Fruit fly (Drosophila melanogaster): ENCODE measurements around the gene Hakai.

Hakai gene

DNA sequence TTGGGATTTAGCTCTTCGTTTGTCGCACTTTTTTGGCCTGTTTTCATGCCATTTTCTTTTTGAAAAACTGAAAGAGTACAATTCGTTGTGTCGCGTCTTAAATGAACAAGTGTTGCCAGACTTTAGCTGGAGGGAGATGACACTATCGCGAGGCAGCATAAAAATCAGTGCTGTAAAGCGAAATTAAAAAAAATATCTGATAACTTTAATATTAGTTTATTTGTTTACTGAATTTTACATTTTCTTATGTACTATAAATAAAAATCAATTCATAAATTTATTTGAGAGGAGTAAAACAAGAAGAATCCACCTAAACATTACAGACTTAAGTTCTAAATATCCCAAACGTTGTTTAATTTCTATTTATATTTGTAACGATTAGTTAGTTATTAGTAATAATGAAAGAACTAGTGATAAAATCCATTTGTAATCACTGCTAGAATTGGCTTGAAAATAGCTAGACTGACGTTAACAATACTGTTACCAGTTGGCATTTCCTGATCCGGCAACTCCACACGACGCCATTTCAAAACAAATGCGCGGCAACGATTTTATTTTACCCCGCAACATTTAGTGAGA, 5.0 kb downstream of the Hakai start, which contains the start of the genes spi and msb1l (continued):
- no peak for TF ChIP-seq Ravus (GFP tag; IDR thresholded peaks at IDR 0.05)
- TF ChIP-seq Pdp1 (GFP tag; optimal IDR thresholded peaks at IDR 0.05): peak in 1 of 2 experiments; percentile 40
- TF ChIP-seq tll (GFP tag; optimal IDR thresholded peaks at IDR 0.05): peak in 1 of 2 experiments; percentile 8
- no peak for TF ChIP-seq cg (GFP tag; optimal IDR thresholded peaks at IDR 0.05)
- no peak for TF ChIP-seq Vsx1 (GFP tag; optimal IDR thresholded peaks at IDR 0.05)
- TF ChIP-seq pros (GFP tag; optimal IDR thresholded peaks at IDR 0.05): no peak
- TF ChIP-seq CG8765 (GFP tag; IDR thresholded peaks at IDR 0.05): no peak
- no peak for TF ChIP-seq Neu2 (GFP tag; optimal IDR thresholded peaks at IDR 0.05; ENCODE audit: borderline replicate concordance)
- TF ChIP-seq sens (GFP tag): peak; percentile 82
- peak; percentile 74 for TF ChIP-seq CG12659 (GFP tag; optimal IDR thresholded peaks at IDR 0.05)
- TF ChIP-seq cad (GFP tag; optimal IDR thresholded peaks at IDR 0.05): no peak
- 0 out of 4 replicates have a peak, but pooled peaks have one; percentile 4 for TF ChIP-seq Gug (GFP tag; IDR thresholded peaks at IDR 0.05)
- TF ChIP-seq sens-2 (GFP tag; IDR thresholded peaks at IDR 0.05): no peak
- no peak for TF ChIP-seq CG7271 (tag; optimal IDR thresholded peaks at IDR 0.05)
- TF ChIP-seq CG14965 (GFP tag; optimal IDR thresholded peaks at IDR 0.05; ENCODE audit: borderline replicate concordance): no peak
- no peak for TF ChIP-seq CG3407 (GFP tag; optimal IDR thresholded peaks at IDR 0.05)
- no peak for TF ChIP-seq fu2 (GFP tag; optimal IDR thresholded peaks at IDR 0.05)
- no peak for TF ChIP-seq CG1529 (GFP tag; optimal IDR thresholded peaks at IDR 0.05)
- TF ChIP-seq NFAT (GFP tag; IDR thresholded peaks at IDR 0.05): peak; percentile 10; the same call in 1 of the 2 replicates
- TF ChIP-seq tio (GFP tag; optimal IDR thresholded peaks at IDR 0.05): no peak
- no peak for TF ChIP-seq CkIIα-i1 (GFP tag; IDR thresholded peaks at IDR 0.05)
- peak; percentile 87 for TF ChIP-seq CG17361 (GFP tag; IDR thresholded peaks at IDR 0.05)
- peak; percentile 75 for TF ChIP-seq CG11504 (tag; optimal IDR thresholded peaks at IDR 0.05)
- no peak for TF ChIP-seq CG6683 (GFP tag; optimal IDR thresholded peaks at IDR 0.05)
- TF ChIP-seq CG6765 (GFP tag; optimal IDR thresholded peaks at IDR 0.05): no peak
- TF ChIP-seq CG2129 (GFP tag; IDR thresholded peaks at IDR 0.05; ENCODE audit: partially characterized antibody): peak; percentile 20; the same call in 1 of the 2 replicates
- TF ChIP-seq chinmo (GFP tag; IDR thresholded peaks at IDR 0.05; ENCODE audit: partially characterized antibody): no peak
- peak; percentile 38 for TF ChIP-seq CG3281 (GFP tag; optimal IDR thresholded peaks at IDR 0.05)
- TF ChIP-seq twi (tag; optimal IDR thresholded peaks at IDR 0.05): peak; percentile 21
- peak; percentile 83 for TF ChIP-seq Dp (GFP tag; optimal IDR thresholded peaks at IDR 0.05)
- no peak for TF ChIP-seq CG15073 (GFP tag; optimal IDR thresholded peaks at IDR 0.05)
- no peak for TF ChIP-seq pfk (GFP tag; optimal IDR thresholded peaks at IDR 0.05)
- TF ChIP-seq CG10979 (tag; optimal IDR thresholded peaks at IDR 0.05): peak; percentile 19
- TF ChIP-seq CG18262 (tag; optimal IDR thresholded peaks at IDR 0.05): peak; percentile 71
- TF ChIP-seq CG6254 (GFP tag; optimal IDR thresholded peaks at IDR 0.05): no peak
- no peak for TF ChIP-seq CG42726 (GFP tag; IDR thresholded peaks at IDR 0.05; ENCODE audit: partially characterized antibody)
- peak; percentile 17 for TF ChIP-seq bab2 (GFP tag; optimal IDR thresholded peaks at IDR 0.05)
- TF ChIP-seq HLH54F (GFP tag; optimal IDR thresholded peaks at IDR 0.05): peak; percentile 42
- no peak for TF ChIP-seq zf30C (GFP tag; optimal IDR thresholded peaks at IDR 0.05)
- TF ChIP-seq grn (GFP tag; optimal IDR thresholded peaks at IDR 0.05): no peak
- no peak for TF ChIP-seq Awh (GFP tag; IDR thresholded peaks at IDR 0.05)
- no peak for TF ChIP-seq pnt (GFP tag; optimal IDR thresholded peaks at IDR 0.05)
- TF ChIP-seq trem (tag; optimal IDR thresholded peaks at IDR 0.05): peak; percentile 74
- TF ChIP-seq crol (GFP tag; IDR thresholded peaks at IDR 0.05): no peak
- peak; percentile 62 for TF ChIP-seq ind (GFP tag; optimal IDR thresholded peaks at IDR 0.05)
- TF ChIP-seq Ets97D (GFP tag; optimal IDR thresholded peaks at IDR 0.05): peak; percentile 21
- no peak for TF ChIP-seq ERR (GFP tag; optimal IDR thresholded peaks at IDR 0.05)
- TF ChIP-seq tap (tag; optimal IDR thresholded peaks at IDR 0.05): no peak
- TF ChIP-seq Ptx1 (GFP tag; IDR thresholded peaks at IDR 0.05): peak; percentile 74
- no peak for TF ChIP-seq Max (GFP tag; optimal IDR thresholded peaks at IDR 0.05)

Data from whole organism, embryonic.